Worm (Caenorhabditis elegans) whole organism, L1 larva: ENCODE measurements around the gene igeg-1.

Experiments
- ceh-82 ChIP-seq, 3 experiments: fragments of 150-350 bp in 1 of 3; sonication (generic microtip) in 2 of 3; optimal IDR thresholded peaks; 2 replicates each; lab custom pipeline; 2014 to 2017; ENCODE audit warnings: missing biosample characterization in 3 of 3, missing genetic modification characterization in 3 of 3
- mep-1 ChIP-seq: fragments of 150-350 bp; optimal IDR thresholded peaks from 2 replicates; lab custom pipeline; 2014; ENCODE audit warnings: missing biosample characterization, missing genetic modification characterization
- nhr-11 ChIP-seq: fragments of 150-350 bp; optimal IDR thresholded peaks from 2 replicates; lab custom pipeline; 2014; ENCODE audit warnings: missing biosample characterization, missing genetic modification characterization
- pqm-1 ChIP-seq: sonication (generic microtip); optimal IDR thresholded peaks from 3 replicates; lab custom pipeline; 2017; ENCODE audit warnings: missing biosample characterization, missing genetic modification characterization

ce11 chrIV:4545818-4546217, 16.6 kb upstream of the igeg-1 start, which contains the start of gene ZK185.5:
- TF ChIP-seq mep-1 (tag; lab: Kevin White, UChicago) (no peak), nhr-11 (no peak), ceh-82 (tag; optimal IDR thresholded peaks at IDR 0.05; lab: Kevin White, UChicago) (no peak), pqm-1 (tag; lab: Kevin White, UChicago) (no peak)
